Worm (Caenorhabditis elegans): Measurements from ENCODE around the gene clec-147.

The clec-147 gene

ce11 chrII:14515017-14515416, 22.6 kb downstream of the clec-147 start, which contains the start of gene K10H10.9:
TSS of gene K10H10.9 (minus strand) at chrII:14515117.
- TF ChIP-seq zfp-2 (tag; optimal IDR thresholded peaks at IDR 0.05) (no peak), daf-19 (GFP tag; conservative IDR thresholded peaks at IDR 0.05) (no peak), ztf-11 (tag; optimal IDR thresholded peaks at IDR 0.05) (no peak), nhr-10 (tag; optimal IDR thresholded peaks at IDR 0.05) (no peak), Y105C5A.15 (GFP tag; IDR thresholded peaks at IDR 0.05) (no peak)

ce11 chrII:14511189-14511588, 26.4 kb downstream of the clec-147 start, which contains the start of gene K10H10.13:
TSS of gene K10H10.13 (minus strand) at chrII:14511289.
- TF ChIP-seq lin-1 (GFP tag; IDR thresholded peaks at IDR 0.05) = no peak
- no peak for TF ChIP-seq lin-29 (GFP tag; IDR thresholded peaks at IDR 0.05)
- TF ChIP-seq ZK546.5 (tag; optimal IDR thresholded peaks at IDR 0.05) = no peak
- TF ChIP-seq unc-39 (tag; optimal IDR thresholded peaks at IDR 0.05) = no peak
- no peak for TF ChIP-seq hif-1 (tag; optimal IDR thresholded peaks at IDR 0.05)
- TF ChIP-seq tra-1 (GFP tag; IDR thresholded peaks at IDR 0.05) = no peak
- no peak for TF ChIP-seq Y105C5A.15 (GFP tag; IDR thresholded peaks at IDR 0.05)
- no peak for TF ChIP-seq lin-39 (tag; optimal IDR thresholded peaks at IDR 0.05)
- TF ChIP-seq attf-4 (tag; optimal IDR thresholded peaks at IDR 0.05) = no peak
- TF ChIP-seq nhr-6 (tag; optimal IDR thresholded peaks at IDR 0.05) = no peak
- no peak for TF ChIP-seq ZK337.2 (GFP tag; IDR thresholded peaks at IDR 0.05)
- TF ChIP-seq F37D6.2 (tag; optimal IDR thresholded peaks at IDR 0.05) = no peak
- no peak for TF ChIP-seq R02D3.7 (tag; optimal IDR thresholded peaks at IDR 0.05)
- TF ChIP-seq daf-8 (GFP tag; IDR thresholded peaks at IDR 0.05) = no peak
- no peak for TF ChIP-seq dpl-1 (GFP tag; optimal IDR thresholded peaks at IDR 0.05)
- TF ChIP-seq aha-1 (tag) = no peak
- no peak for TF ChIP-seq T26A8.4 (GFP tag; IDR thresholded peaks at IDR 0.05)
- no peak for TF ChIP-seq tag-97 (GFP tag; IDR thresholded peaks at IDR 0.05)
- no peak for TF ChIP-seq pha-4 (GFP tag; IDR thresholded peaks at IDR 0.05)
- no peak for TF ChIP-seq pha-4 (tag; optimal IDR thresholded peaks at IDR 0.05)

DNA sequence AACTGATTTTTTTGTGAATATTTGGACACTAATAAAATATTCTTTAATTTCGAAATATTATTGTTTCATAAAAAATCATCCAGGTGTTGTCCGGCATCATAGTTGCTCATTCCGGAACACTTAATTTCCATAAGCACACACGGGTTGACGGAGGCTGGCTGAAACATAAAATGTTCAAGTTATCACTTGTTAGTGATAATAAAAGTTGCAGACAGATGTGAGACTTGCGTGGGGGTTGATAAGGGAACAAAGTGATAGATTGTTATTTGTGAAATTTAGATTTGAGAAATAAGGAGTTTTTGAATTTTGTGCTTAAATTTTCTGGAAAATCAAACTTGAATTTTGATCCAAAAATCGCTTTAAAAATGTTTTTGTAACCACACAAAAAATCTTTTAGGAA, 27.5 kb downstream of the clec-147 start:
- TF ChIP-seq mxl-2 (GFP tag; conservative IDR thresholded peaks at IDR 0.05) = no peak
- peak; percentile 15 for TF ChIP-seq dve-1 (tag; optimal IDR thresholded peaks at IDR 0.05; ENCODE audit: insufficient read depth)
- TF ChIP-seq pqm-1 (tag; optimal IDR thresholded peaks at IDR 0.05) = peak; percentile 62

DNA sequence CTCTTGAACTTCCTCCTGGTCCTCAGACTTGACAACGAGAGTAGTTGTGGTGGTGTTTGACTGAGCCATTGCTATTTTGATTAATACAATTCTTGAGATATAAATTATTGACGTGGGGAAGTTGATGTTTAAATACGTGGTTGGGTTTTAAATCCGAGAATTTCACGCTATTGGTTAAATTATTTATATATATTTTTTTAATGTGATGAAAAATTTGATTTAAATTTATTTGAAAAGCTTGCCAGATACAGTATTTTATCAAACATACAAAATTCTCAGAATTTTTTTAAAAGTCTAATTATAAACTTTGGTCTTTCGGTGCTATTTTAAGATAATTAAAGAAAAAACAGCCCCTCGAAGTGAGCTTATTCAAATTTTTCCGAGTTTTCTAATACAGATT, 30.1 kb downstream of the clec-147 start, which contains the start of the genes K10H10.7 and K10H10.10:
Gene K10H10.7 (minus strand): TSS at position 101 of the 400 bp plus-strand sequence.
Gene K10H10.10 (plus strand): TSS at position 204 of the 400 bp plus-strand sequence.
- TF ChIP-seq Y5F2A.4 (GFP tag; optimal IDR thresholded peaks at IDR 0.05) = no peak
- TF ChIP-seq unc-62 (GFP tag; optimal IDR thresholded peaks at IDR 0.05 in 1 of 2) = no peak
- TF ChIP-seq unc-62 (tag; optimal IDR thresholded peaks at IDR 0.05) = no peak
- TF ChIP-seq unc-130 (GFP tag; optimal IDR thresholded peaks at IDR 0.05) = no peak
- TF ChIP-seq ztf-11 (tag; optimal IDR thresholded peaks at IDR 0.05) = no peak
- no peak for TF ChIP-seq dve-1 (tag; optimal IDR thresholded peaks at IDR 0.05; ENCODE audit: insufficient read depth)
- TF ChIP-seq Y48G9A.11 (GFP tag; IDR thresholded peaks at IDR 0.05) = no peak
- TF ChIP-seq F44E2.7 (GFP tag; IDR thresholded peaks at IDR 0.05) = no peak
- no peak for TF ChIP-seq ama-1 (optimal IDR thresholded peaks at IDR 0.05)

ce11 chrII:14506245-14506644, 31.4 kb downstream of the clec-147 start, which contains the start of gene K10H10.12:
TSS of gene K10H10.12 (minus strand) at chrII:14506345.
- TF ChIP-seq nhr-111 (GFP tag; optimal IDR thresholded peaks at IDR 0.05) = no peak
- TF ChIP-seq F44E2.7 (GFP tag; IDR thresholded peaks at IDR 0.05) = no peak
- TF ChIP-seq nhr-77 (tag; optimal IDR thresholded peaks at IDR 0.05) = no peak
- no peak for TF ChIP-seq dpl-1 (GFP tag; optimal IDR thresholded peaks at IDR 0.05)
- TF ChIP-seq F26F4.8 (GFP tag; conservative IDR thresholded peaks at IDR 0.05) = no peak
- TF ChIP-seq T26A8.4 (GFP tag; IDR thresholded peaks at IDR 0.05) = no peak
- TF ChIP-seq fkh-10 (GFP tag; optimal IDR thresholded peaks at IDR 0.05) = no peak
- TF ChIP-seq mdt-29 (GFP tag; IDR thresholded peaks at IDR 0.05) = no peak
- no peak for TF ChIP-seq zag-1 (tag; optimal IDR thresholded peaks at IDR 0.05)
- no peak for TF ChIP-seq set-16 (GFP tag; IDR thresholded peaks at IDR 0.05)
- no peak for TF ChIP-seq daf-12 (tag; optimal IDR thresholded peaks at IDR 0.05)
- no peak for TF ChIP-seq pha-4 (GFP tag; IDR thresholded peaks at IDR 0.05)
- no peak for TF ChIP-seq pha-4 (tag; optimal IDR thresholded peaks at IDR 0.05)
- no peak for TF ChIP-seq ctbp-1 (GFP tag; IDR thresholded peaks at IDR 0.05)
